Fruit fly (Drosophila melanogaster) Kc167 (cell line): Measurements from ENCODE around the gene CG9171.

Experiments
- h ChIP-seq: fragments of >200 bp; optimal IDR thresholded peaks from 3 replicates; lab custom pipeline; 2018; ENCODE audit warnings: missing external identifiers
- insv ChIP-seq: fragments of >200 bp; optimal IDR thresholded peaks from 3 replicates; lab custom pipeline; 2018; ENCODE audit warnings: missing external identifiers

DNA sequence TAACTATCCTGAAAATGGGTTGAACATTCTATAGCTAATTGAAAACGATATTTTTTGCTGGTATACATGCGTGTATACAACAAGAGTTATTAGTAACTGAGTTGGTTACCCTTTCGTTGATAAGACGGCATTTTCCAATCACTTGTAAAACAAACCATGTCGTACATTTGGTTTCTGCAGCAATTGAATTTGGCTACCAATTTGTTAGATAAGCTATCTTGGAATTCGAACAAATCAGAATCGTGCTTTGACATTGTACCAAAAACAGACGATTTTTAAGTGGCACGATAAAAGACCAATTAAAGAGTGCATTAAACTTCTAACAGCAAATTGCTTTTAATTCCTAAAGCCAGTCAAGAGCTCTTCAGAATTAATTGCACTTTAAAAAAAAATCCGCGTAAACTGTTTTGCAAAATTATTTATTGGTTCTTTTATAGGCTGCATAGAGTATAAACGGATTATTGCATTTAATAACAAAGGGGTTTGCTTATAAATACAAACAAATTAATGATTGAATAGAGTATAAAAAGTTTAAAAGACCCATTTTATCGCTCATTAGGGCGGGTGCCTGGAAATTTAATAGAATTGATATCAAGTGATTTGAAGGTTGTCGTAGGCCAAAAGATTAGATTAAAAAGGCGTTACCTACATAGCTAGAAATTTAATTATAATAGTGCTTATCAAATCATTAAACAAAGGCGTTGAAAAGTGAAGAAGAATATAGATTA, 9.1 kb downstream of the CG9171 start:
- no peak for TF ChIP-seq insv
- no peak for TF ChIP-seq h (lab: Kevin White, UChicago)
